Worm (Caenorhabditis elegans) whole organism, L1 larva: ENCODE results near the gene F59G1.8.

Source experiments
- aly-2 ChIP-seq: fragments of 150-350 bp; optimal IDR thresholded peaks from 2 replicates; lab custom pipeline; 2014; ENCODE audit warnings: missing biosample characterization, missing genetic modification characterization
- ama-1 ChIP-seq: fragments of 150-350 bp; optimal IDR thresholded peaks from 2 replicates; lab custom pipeline; 2014
- ces-1 ChIP-seq: fragments of 150-350 bp; optimal IDR thresholded peaks from 2 replicates; lab custom pipeline; 2014; ENCODE audit warnings: missing biosample characterization, missing genetic modification reagents, missing genetic modification characterization
- lir-3 ChIP-seq: sonication (generic microtip); optimal IDR thresholded peaks from 2 replicates; lab custom pipeline; 2016; ENCODE audit warnings: mild to moderate bottlenecking, missing genetic modification characterization, moderate library complexity, missing compliant biosample characterization; ENCODE audit not compliant: poor library complexity
- mef-2 ChIP-seq: fragments of 150-350 bp; optimal IDR thresholded peaks from 2 replicates; lab custom pipeline; 2014; ENCODE audit warnings: missing biosample characterization, missing genetic modification characterization
- nhr-47 ChIP-seq: sonication (generic microtip); optimal IDR thresholded peaks from 2 replicates; lab custom pipeline; 2016; ENCODE audit warnings: mild to moderate bottlenecking, missing genetic modification characterization, moderate library complexity, missing compliant biosample characterization
- pqm-1 ChIP-seq: sonication (generic microtip); optimal IDR thresholded peaks from 3 replicates; lab custom pipeline; 2017; ENCODE audit warnings: missing biosample characterization, missing genetic modification characterization
- unc-62 ChIP-seq: fragments of 150-350 bp; optimal IDR thresholded peaks from 2 replicates; lab custom pipeline; 2014; ENCODE audit warnings: missing biosample characterization, missing genetic modification reagents, missing genetic modification characterization
- ztf-4 ChIP-seq: fragments of 150-350 bp; optimal IDR thresholded peaks from 2 replicates; lab custom pipeline; 2014; ENCODE audit warnings: missing biosample characterization, missing genetic modification characterization

DNA sequence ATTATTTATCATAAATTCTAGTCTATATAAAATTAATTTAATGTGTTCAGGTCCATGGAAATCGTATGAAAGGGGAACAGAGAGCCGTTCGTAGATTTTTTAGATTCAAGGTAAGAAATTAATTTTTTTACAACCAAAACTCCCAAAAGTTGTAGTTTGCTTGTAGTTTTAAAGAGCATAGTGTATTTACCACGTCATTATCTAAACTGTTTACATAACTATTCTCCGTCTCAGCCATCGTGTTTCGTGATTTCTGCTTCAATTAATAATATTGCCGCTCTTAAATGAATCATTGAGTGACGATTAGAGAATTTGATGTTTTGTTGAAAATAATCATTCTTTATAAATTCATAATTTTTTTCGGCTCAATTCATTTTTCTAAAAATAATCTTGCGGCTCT lies 4.9 kb downstream of the F59G1.8 start, which contains the start of gene cgt-3:
- TF ChIP-seq ces-1 (GFP tag; lab: Kevin White, UChicago), result no peak
- no peak for TF ChIP-seq mef-2 (tag; lab: Kevin White, UChicago)
- TF ChIP-seq unc-62, result no peak
- TF ChIP-seq nhr-47 (tag; lab: Kevin White, UChicago), result no peak
- no peak for TF ChIP-seq ztf-4 (tag; lab: Kevin White, UChicago)
- no peak for TF ChIP-seq pqm-1
- TF ChIP-seq ama-1, result no peak
- no peak for TF ChIP-seq aly-2
- no peak for TF ChIP-seq lir-3 (tag; lab: Kevin White, UChicago)
